Worm (Caenorhabditis elegans): ENCODE results near the gene T26G10.5.

DNA sequence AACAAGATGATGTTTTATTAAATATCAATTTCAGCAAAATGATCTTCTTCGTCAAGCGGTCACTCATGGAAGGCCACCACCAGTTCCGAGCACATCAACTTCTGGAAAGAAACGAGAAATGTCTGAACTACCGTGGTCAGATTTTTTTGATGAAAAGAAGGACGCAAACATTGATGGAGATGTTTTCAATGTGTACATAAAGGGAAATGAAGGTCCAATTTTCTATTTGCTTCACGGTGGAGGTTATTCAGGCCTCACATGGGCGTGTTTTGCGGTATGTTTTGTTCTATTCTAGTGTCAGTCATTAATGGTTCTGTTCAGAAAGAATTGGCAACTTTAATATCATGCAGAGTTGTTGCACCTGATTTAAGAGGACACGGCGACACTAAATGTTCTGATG is 39.7 kb upstream of the T26G10.5 start, which contains the start of gene B0464.6:
- TF ChIP-seq dao-5 (tag; optimal IDR thresholded peaks at IDR 0.05), result no peak
- TF ChIP-seq W03F9.2 (tag; optimal IDR thresholded peaks at IDR 0.05), result no peak
- TF ChIP-seq him-1 (tag; optimal IDR thresholded peaks at IDR 0.05), result no peak
